Worm (Caenorhabditis elegans) whole organism, L4 larva: Measurements from ENCODE around the gene lys-6.

ENCODE experiments used
- F10B5.3 ChIP-seq: sonication (generic microtip); optimal IDR thresholded peaks from 2 replicates; lab custom pipeline; 2016; ENCODE audit warnings: mild to moderate bottlenecking, missing genetic modification characterization, missing compliant biosample characterization
- F26F4.8 ChIP-seq: fragments of 200-800 bp; sonication (Bioruptor generic); conservative IDR thresholded peaks from 2 replicates; pipeline ENCODE4 v1.3.6; 2022; ENCODE audit warnings: missing genetic modification characterization, missing compliant biosample characterization
- F37D6.2 ChIP-seq: sonication (generic microtip); optimal IDR thresholded peaks from 2 replicates; lab custom pipeline; 2016; ENCODE audit warnings: mild to moderate bottlenecking, missing genetic modification characterization, missing compliant biosample characterization
- F49E8.2 ChIP-seq: sonication (generic microtip); optimal IDR thresholded peaks from 2 replicates; lab custom pipeline; 2016; ENCODE audit warnings: missing compliant biosample characterization, mild to moderate bottlenecking, missing genetic modification characterization, borderline replicate concordance
- T26A8.4 ChIP-seq: fragments of 200-800 bp; sonication (Bioruptor generic); IDR thresholded peaks from 2 replicates; pipeline ENCODE4 v1.3.6; 2022; ENCODE audit warnings: missing genetic modification characterization, missing compliant biosample characterization
- Y5F2A.4 ChIP-seq: fragments of 200-800 bp; sonication (Bioruptor generic); optimal IDR thresholded peaks from 2 replicates; lab custom pipeline; 2018; ENCODE audit warnings: mild to moderate bottlenecking, missing genetic modification characterization, missing compliant biosample characterization
- ZK337.2 ChIP-seq: fragments of 200-800 bp; sonication (Bioruptor generic); IDR thresholded peaks from 2 replicates; pipeline ENCODE4 v1.3.6; 2022; ENCODE audit warnings: missing genetic modification reagents, missing genetic modification characterization, missing compliant biosample characterization
- aha-1 ChIP-seq: fragments of 150-350 bp; peaks from one replicate; lab custom pipeline; 2014; ENCODE audit warnings: missing biosample characterization, missing genetic modification characterization
- aly-2 ChIP-seq: sonication (generic microtip); optimal IDR thresholded peaks from 2 replicates; lab custom pipeline; 2018; ENCODE audit warnings: missing biosample characterization, missing genetic modification characterization
- ama-1 ChIP-seq: fragments of 150-350 bp; optimal IDR thresholded peaks from 2 replicates; lab custom pipeline; 2014; ENCODE audit warnings: inconsistent platforms, mixed read lengths
- arid-1 ChIP-seq: fragments of 200-800 bp; sonication (Bioruptor generic); conservative IDR thresholded peaks from 2 replicates; pipeline ENCODE4 v1.3.6; 2022; ENCODE audit warnings: missing genetic modification reagents, missing genetic modification characterization, missing compliant biosample characterization
- ceh-28 ChIP-seq: fragments of 150-350 bp; optimal IDR thresholded peaks from 2 replicates; lab custom pipeline; 2014; ENCODE audit warnings: missing biosample characterization, missing genetic modification reagents, missing genetic modification characterization
- ceh-32 ChIP-seq: sonication (generic microtip); optimal IDR thresholded peaks from 2 replicates; lab custom pipeline; 2016; ENCODE audit warnings: mild to moderate bottlenecking, missing genetic modification characterization, missing compliant biosample characterization; ENCODE audit not compliant: poor library complexity
- ces-1 ChIP-seq: fragments of 150-350 bp; sonication (generic microtip); optimal IDR thresholded peaks from 4 replicates; lab custom pipeline; 2014; ENCODE audit warnings: missing biosample characterization, missing genetic modification reagents, missing genetic modification characterization
- daf-12 ChIP-seq: fragments of 150-350 bp; optimal IDR thresholded peaks from 2 replicates; lab custom pipeline; 2014; ENCODE audit warnings: missing biosample characterization, missing genetic modification reagents, missing genetic modification characterization
- daf-16 ChIP-seq, 3 experiments: sonication (generic microtip); optimal IDR thresholded peaks; 2 replicates each; lab custom pipeline; 2016 to 2017; ENCODE audit warnings: missing genetic modification characterization in 3 of 3, missing genetic modification reagents in 3 of 3, mild to moderate bottlenecking in 2 of 3, missing compliant biosample characterization in 2 of 3, missing biosample characterization in 1 of 3, moderate library complexity in 1 of 3
- daf-8 ChIP-seq: fragments of 200-800 bp; sonication (Bioruptor generic); IDR thresholded peaks from 2 replicates; pipeline ENCODE4 v1.3.6; 2022; ENCODE audit warnings: missing genetic modification characterization, missing compliant biosample characterization
- dmd-6 ChIP-seq: fragments of 200-800 bp; sonication (Bioruptor generic); IDR thresholded peaks from 2 replicates; pipeline ENCODE4 v1.3.6; 2022; ENCODE audit warnings: missing genetic modification reagents, missing genetic modification characterization, missing compliant biosample characterization
- dmd-9 ChIP-seq: fragments of 200-800 bp; sonication (Bioruptor generic); IDR thresholded peaks from 2 replicates; pipeline ENCODE4 v1.3.6; 2022; ENCODE audit warnings: missing genetic modification reagents, missing genetic modification characterization, missing compliant biosample characterization
- duxl-1 ChIP-seq: sonication (generic microtip); optimal IDR thresholded peaks from 2 replicates; lab custom pipeline; 2016; ENCODE audit warnings: mild to moderate bottlenecking, missing genetic modification characterization, moderate library complexity, missing compliant biosample characterization; ENCODE audit not compliant: poor library complexity
- dve-1 ChIP-seq: sonication (generic microtip); optimal IDR thresholded peaks from 2 replicates; lab custom pipeline; 2017; ENCODE audit warnings: antibody characterized with exemption, mild to moderate bottlenecking, missing genetic modification characterization, missing compliant biosample characterization; ENCODE audit not compliant: insufficient read depth
- egl-27 ChIP-seq: sonication (generic microtip); optimal IDR thresholded peaks from 3 replicates; lab custom pipeline; 2017; ENCODE audit warnings: missing biosample characterization, missing genetic modification reagents, missing genetic modification characterization
- hif-1 ChIP-seq, 2 experiments: sonication (generic microtip); optimal IDR thresholded peaks; 2 replicates each; lab custom pipeline; 2016 to 2017; ENCODE audit warnings: missing compliant biosample characterization in 2 of 2, missing genetic modification characterization in 2 of 2, missing genetic modification reagents in 2 of 2, missing genotype in 2 of 2, mild to moderate bottlenecking in 1 of 2
- hlh-11 ChIP-seq: fragments of 200-800 bp; sonication (Bioruptor generic); optimal IDR thresholded peaks from 2 replicates; lab custom pipeline; 2018; ENCODE audit warnings: mild to moderate bottlenecking, missing genetic modification characterization, missing compliant biosample characterization
- hlh-30 ChIP-seq: sonication (generic microtip); optimal IDR thresholded peaks from 2 replicates; lab custom pipeline; 2017; ENCODE audit warnings: antibody characterized with exemption, mild to moderate bottlenecking, missing genetic modification characterization, missing compliant biosample characterization; ENCODE audit not compliant: insufficient read depth
- lin-1 ChIP-seq: fragments of 200-800 bp; sonication (Bioruptor generic); IDR thresholded peaks from 2 replicates; pipeline ENCODE4 v1.3.6; 2022; ENCODE audit warnings: missing genetic modification reagents, missing genetic modification characterization, missing compliant biosample characterization
- lin-39 ChIP-seq: fragments of 150-350 bp; optimal IDR thresholded peaks from 2 replicates; lab custom pipeline; 2014; ENCODE audit warnings: missing biosample characterization, missing genetic modification reagents, missing genetic modification characterization
- mdt-29 ChIP-seq: fragments of 200-800 bp; sonication (Bioruptor generic); IDR thresholded peaks from 2 replicates; pipeline ENCODE4 v1.3.6; 2022; ENCODE audit warnings: missing genetic modification reagents, missing genetic modification characterization, missing compliant biosample characterization
- mep-1 ChIP-seq: fragments of 150-350 bp; sonication (generic microtip); optimal IDR thresholded peaks from 3 replicates; lab custom pipeline; 2014; ENCODE audit warnings: missing biosample characterization, missing genetic modification characterization
- nhr-10 ChIP-seq: fragments of 150-350 bp; optimal IDR thresholded peaks from 2 replicates; lab custom pipeline; 2014; ENCODE audit warnings: missing biosample characterization, missing genetic modification characterization
- nhr-28 ChIP-seq: fragments of 150-350 bp; optimal IDR thresholded peaks from 2 replicates; lab custom pipeline; 2014; ENCODE audit warnings: missing biosample characterization, missing genetic modification characterization
- pqm-1 ChIP-seq: sonication (generic microtip); optimal IDR thresholded peaks from 2 replicates; lab custom pipeline; 2017; ENCODE audit warnings: missing biosample characterization, missing genetic modification characterization
- sdz-12 ChIP-seq: fragments of 200-800 bp; sonication (Bioruptor generic); optimal IDR thresholded peaks from 2 replicates; lab custom pipeline; 2018; ENCODE audit warnings: mild to moderate bottlenecking, missing genetic modification characterization, missing compliant biosample characterization
- snpc-1.2 ChIP-seq: fragments of 200-800 bp; sonication (Bioruptor generic); IDR thresholded peaks from 2 replicates; pipeline ENCODE4 v1.3.6; 2022; ENCODE audit warnings: missing genetic modification reagents, missing genetic modification characterization, missing compliant biosample characterization
- snpc-4 ChIP-seq: fragments of 150-350 bp; optimal IDR thresholded peaks from 2 replicates; lab custom pipeline; 2014; ENCODE audit warnings: missing biosample characterization, missing genetic modification characterization
- spr-1 ChIP-seq: sonication (generic microtip); optimal IDR thresholded peaks from 2 replicates; lab custom pipeline; 2016; ENCODE audit warnings: mild to moderate bottlenecking, missing genetic modification characterization, missing compliant biosample characterization
- tra-1 ChIP-seq: fragments of 200-800 bp; sonication (Bioruptor generic); IDR thresholded peaks from 2 replicates; pipeline ENCODE4 v1.3.6; 2022; ENCODE audit warnings: missing genetic modification reagents, missing genetic modification characterization, missing compliant biosample characterization
- unc-62 ChIP-seq, 3 experiments: fragments of 150-350 bp in 1 of 3; sonication (generic microtip); optimal IDR thresholded peaks in 2 of 3; peaks in 1 of 3; 1 replicate in 1 of 3; 2 replicates in 2 of 3; lab custom pipeline; 2014 to 2017; ENCODE audit warnings: missing biosample characterization in 3 of 3, missing genetic modification characterization in 3 of 3, missing genetic modification reagents in 3 of 3, missing genotype in 1 of 3
- zfp-3 ChIP-seq: fragments of 200-800 bp; sonication (Bioruptor generic); conservative IDR thresholded peaks from 2 replicates; pipeline ENCODE4 v1.3.6; 2022; ENCODE audit warnings: missing genetic modification reagents, missing genetic modification characterization, missing compliant biosample characterization
- zip-11 ChIP-seq: fragments of 200-800 bp; sonication (Bioruptor generic); IDR thresholded peaks from 2 replicates; pipeline ENCODE4 v1.3.6; 2022; ENCODE audit warnings: missing genetic modification characterization, missing compliant biosample characterization
- ztf-11 ChIP-seq: fragments of 150-350 bp; optimal IDR thresholded peaks from 2 replicates; lab custom pipeline; 2014; ENCODE audit warnings: missing biosample characterization, missing genetic modification characterization

Gene lys-6

DNA sequence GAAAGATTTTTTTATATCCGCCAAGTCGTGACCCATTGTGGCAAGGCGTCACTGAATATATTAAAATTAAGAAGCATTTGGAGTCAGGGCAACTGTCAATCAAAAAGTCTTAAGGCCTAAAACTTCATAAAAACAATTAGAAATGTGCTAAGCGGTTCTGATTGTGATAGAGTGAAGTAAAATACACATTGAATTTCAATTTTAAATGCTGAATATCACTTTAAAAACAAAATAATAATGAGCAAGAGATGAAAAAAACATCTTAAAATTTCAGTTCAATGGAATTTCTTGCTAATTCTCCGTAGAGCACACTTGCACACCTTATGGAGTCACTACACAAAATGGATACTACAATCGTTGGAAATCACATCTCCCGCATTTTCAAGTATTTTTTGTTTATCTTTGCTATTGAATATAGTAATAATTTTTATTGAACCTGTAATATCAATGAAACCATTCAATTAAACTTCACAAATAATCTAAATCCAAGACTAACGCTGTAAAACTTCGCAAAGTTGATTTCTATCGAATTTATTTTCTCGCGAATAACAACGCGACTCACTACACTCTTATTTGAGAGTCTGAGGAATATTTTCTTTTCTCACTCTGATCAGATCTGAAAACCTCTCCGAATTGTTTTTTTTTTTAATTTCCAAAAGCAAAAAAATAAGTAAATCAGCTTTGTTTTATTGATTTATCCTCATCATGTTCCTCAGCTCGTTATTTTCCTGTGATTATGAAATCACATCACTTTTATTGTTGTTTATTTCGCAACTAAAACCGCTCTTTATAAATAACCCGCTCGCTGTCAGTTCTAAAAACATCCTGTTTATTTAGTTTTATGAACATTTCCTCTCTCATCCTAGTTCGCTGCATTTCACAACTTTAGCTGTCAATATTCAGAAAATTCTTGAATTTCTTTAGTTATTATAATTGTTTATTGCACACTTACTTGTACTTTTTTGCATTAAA is 8.0 kb upstream of the lys-6 start, which contains the start of gene mars-1 (continued):
- TF ChIP-seq zfp-3 (GFP tag; lab: Robert Waterston, UW) (no peak), egl-27 (no peak), sdz-12 (GFP tag; lab: Kevin White, UChicago) (no peak), ztf-11 (no peak), daf-8 (GFP tag; lab: Robert Waterston, UW) (no peak), hif-1 (tag; optimal IDR thresholded peaks at IDR 0.05; lab: Kevin White, UChicago) (peak in 1 of 2 experiments; percentile 74), snpc-1.2 (GFP tag; lab: Robert Waterston, UW) (no peak)

DNA sequence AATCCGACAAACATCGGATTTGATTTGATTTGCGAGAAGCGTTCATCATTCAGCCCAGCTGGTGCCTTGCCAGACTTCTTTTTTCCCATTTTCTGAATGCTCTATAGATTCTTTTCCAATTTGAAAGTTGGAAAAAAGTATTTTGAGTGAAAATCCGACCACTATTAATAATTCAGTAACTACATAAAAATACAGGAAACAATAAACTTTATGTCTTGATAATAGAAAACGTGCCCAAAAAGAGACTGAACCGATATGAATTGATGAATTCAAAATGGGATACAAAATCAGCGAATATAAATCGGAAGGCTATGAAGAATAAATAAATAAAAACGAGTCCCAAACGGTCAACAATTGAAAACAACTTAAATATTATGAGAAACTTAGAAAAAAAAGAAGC is 4.0 kb upstream of the lys-6 start, which contains the start of gene F58B3.4:
Gene F58B3.4, minus strand, starts transcription at position 101 of the 400 bp plus-strand sequence.
- TF ChIP-seq ama-1 (lab: Kevin White, UChicago), result no peak
- TF ChIP-seq ceh-32 (tag; lab: Kevin White, UChicago), result no peak
- TF ChIP-seq arid-1, result no peak
- TF ChIP-seq mep-1 (tag; lab: Kevin White, UChicago), result no peak
- no peak for TF ChIP-seq T26A8.4 (GFP tag; lab: Robert Waterston, UW)

DNA sequence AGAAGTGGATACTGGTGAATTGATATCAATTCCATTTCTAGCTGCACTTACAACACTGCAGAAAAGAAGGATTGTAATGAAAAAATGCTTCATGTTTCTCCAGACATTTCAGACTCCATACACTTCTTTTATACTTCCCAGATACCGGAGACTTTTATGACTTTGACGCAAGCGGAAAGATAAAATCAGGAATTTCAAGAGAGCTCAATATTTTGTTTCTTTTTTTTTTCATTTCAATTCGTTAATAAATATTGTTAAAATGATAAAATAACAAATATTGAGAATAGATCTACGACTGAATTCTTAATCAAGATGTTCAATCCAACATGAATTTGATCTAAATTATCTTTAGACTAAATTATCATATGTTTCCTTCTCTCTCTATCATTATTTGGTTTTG is 2.3 kb downstream of the lys-6 start, which contains the start of gene lys-5:
Gene lys-5, minus strand, starts transcription at position 101 of the 400 bp plus-strand sequence.
- TF ChIP-seq F37D6.2 (tag; lab: Kevin White, UChicago) (no peak), aha-1 (tag; lab: Kevin White, UChicago) (peak; percentile 41)

- TF ChIP-seq lin-1, result no peak
- no peak for TF ChIP-seq ceh-28 (tag; lab: Kevin White, UChicago)
- peak; percentile 70 for TF ChIP-seq dmd-6 (GFP tag; lab: Robert Waterston, UW)
- no peak for TF ChIP-seq aly-2
- no peak for TF ChIP-seq lin-39
- no peak for TF ChIP-seq tra-1 (GFP tag; lab: Robert Waterston, UW)
- TF ChIP-seq hlh-11 (tag; lab: Kevin White, UChicago), result peak; percentile 59
- no peak for TF ChIP-seq ces-1 (GFP tag; lab: Kevin White, UChicago)
- peak; percentile 74 for TF ChIP-seq aha-1 (tag; lab: Kevin White, UChicago)
- TF ChIP-seq nhr-28 (tag; lab: Kevin White, UChicago), result peak; percentile 61
- no peak for TF ChIP-seq daf-12 (tag; lab: Kevin White, UChicago)
- TF ChIP-seq arid-1, result no peak
- TF ChIP-seq F49E8.2 (tag; lab: Kevin White, UChicago), result no peak
- TF ChIP-seq F26F4.8 (GFP tag; lab: Robert Waterston, UW), result no peak
- TF ChIP-seq Y5F2A.4 (GFP tag; lab: Kevin White, UChicago), result no peak
- no peak for TF ChIP-seq mdt-29
- no peak for TF ChIP-seq dmd-9 (GFP tag; lab: Robert Waterston, UW)
- TF ChIP-seq ZK337.2 (GFP tag; lab: Robert Waterston, UW), result no peak
- peak; percentile 65 for TF ChIP-seq pqm-1
- TF ChIP-seq nhr-10 (tag; lab: Kevin White, UChicago), result no peak
- no peak for TF ChIP-seq F10B5.3 (tag; lab: Kevin White, UChicago)
- TF ChIP-seq snpc-4 (tag; lab: Kevin White, UChicago), result no peak
- TF ChIP-seq zip-11 (GFP tag; lab: Robert Waterston, UW), result no peak
- peak; percentile 67 for TF ChIP-seq dve-1 (tag; lab: Kevin White, UChicago)
- no peak for TF ChIP-seq spr-1 (tag; lab: Kevin White, UChicago)
- TF ChIP-seq daf-16 (GFP tag; optimal IDR thresholded peaks at IDR 0.05; lab: Kevin White, UChicago), result no peak
- peak; percentile 37 for TF ChIP-seq daf-16 (tag; optimal IDR thresholded peaks at IDR 0.05; lab: Kevin White, UChicago)
- peak in 1 of 2 experiments; percentile 88 for TF ChIP-seq unc-62 (GFP tag; optimal IDR thresholded peaks at IDR 0.05 in 1 of 2; lab: Kevin White, UChicago)
- TF ChIP-seq unc-62 (tag; optimal IDR thresholded peaks at IDR 0.05; lab: Kevin White, UChicago), result no peak
- no peak for TF ChIP-seq snpc-1.2 (GFP tag; lab: Robert Waterston, UW)
- peak; percentile 32 for TF ChIP-seq hlh-30
- TF ChIP-seq duxl-1 (tag; lab: Kevin White, UChicago), result no peak
Observed at ce11 chrIV:11623759-11624287, 3.9 kb downstream of the lys-6 start.
